Fruit fly (Drosophila melanogaster) whole organism, embryonic: ENCODE results near the gene CG10834.

Experiments
- Atf6 ChIP-seq: fragments of 200-800 bp; sonication (Bioruptor generic); IDR thresholded peaks from 2 replicates; pipeline ENCODE4 v1.3.6; 2022; ENCODE audit warnings: missing biosample characterization, missing genetic modification characterization
- Bgb ChIP-seq: fragments of 200-800 bp; sonication (Bioruptor generic); IDR thresholded peaks from 2 replicates; pipeline ENCODE4 v1.3.6; 2022; ENCODE audit warnings: missing biosample characterization, missing genetic modification characterization; ENCODE audit not compliant: partially characterized antibody
- C15 ChIP-seq: fragments of 200-800 bp; sonication (Bioruptor generic); IDR thresholded peaks from 3 replicates; pipeline ENCODE4 v1.3.6; 2022; ENCODE audit warnings: missing biosample characterization, missing genetic modification characterization
- CG10462 ChIP-seq: fragments of 200-800 bp; sonication (Bioruptor generic); optimal IDR thresholded peaks from 2 replicates; lab custom pipeline; 2016; ENCODE audit warnings: missing biosample characterization, missing genetic modification characterization
- CG12104 ChIP-seq: fragments of 200-800 bp; sonication (Bioruptor generic); optimal IDR thresholded peaks from 3 replicates; lab custom pipeline; 2016; ENCODE audit warnings: missing biosample characterization, missing genetic modification characterization
- CG12659 ChIP-seq: fragments of 200-800 bp; sonication (Bioruptor generic); optimal IDR thresholded peaks from 3 replicates; lab custom pipeline; 2017; ENCODE audit warnings: mild to moderate bottlenecking, missing biosample characterization, missing genetic modification reagents, missing genetic modification characterization
- CG13287 ChIP-seq: fragments of 200-800 bp; sonication (Bioruptor generic); IDR thresholded peaks from 2 replicates; pipeline ENCODE4 v1.3.6; 2022; ENCODE audit warnings: missing biosample characterization, missing genetic modification characterization; ENCODE audit not compliant: partially characterized antibody
- CG13296 ChIP-seq: fragments of 200-800 bp; sonication (Bioruptor generic); optimal IDR thresholded peaks from 3 replicates; lab custom pipeline; 2018; ENCODE audit warnings: missing biosample characterization, mild to moderate bottlenecking, missing genetic modification characterization
- CG15514 ChIP-seq: fragments of 200-800 bp; sonication (Bioruptor generic); optimal IDR thresholded peaks from 3 replicates; lab custom pipeline; 2017; ENCODE audit warnings: missing biosample characterization, missing genetic modification characterization, mild to moderate bottlenecking, moderate library complexity, missing genetic modification reagents
- CG18599 ChIP-seq: fragments of 200-800 bp; sonication (Bioruptor generic); optimal IDR thresholded peaks from 3 replicates; lab custom pipeline; 2017; ENCODE audit warnings: missing biosample characterization, missing genetic modification characterization, mild to moderate bottlenecking, moderate library complexity, missing genetic modification reagents
- CG2678 ChIP-seq: fragments of 200-800 bp; sonication (Bioruptor generic); optimal IDR thresholded peaks from 3 replicates; lab custom pipeline; 2019; ENCODE audit warnings: missing biosample characterization, mild to moderate bottlenecking, missing genetic modification characterization, moderate library complexity
- CG31365 ChIP-seq: fragments of 200-800 bp; sonication (Bioruptor generic); optimal IDR thresholded peaks from 2 replicates; lab custom pipeline; 2018; ENCODE audit warnings: missing biosample characterization, mild to moderate bottlenecking, missing genetic modification characterization
- CG34376 ChIP-seq: fragments of 200-800 bp; sonication (Bioruptor generic); optimal IDR thresholded peaks from 2 replicates; lab custom pipeline; 2018; ENCODE audit warnings: missing biosample characterization, mild to moderate bottlenecking, missing genetic modification characterization
- CG4707 ChIP-seq: fragments of 200-800 bp; sonication (Bioruptor generic); optimal IDR thresholded peaks from 2 replicates; lab custom pipeline; 2018; ENCODE audit warnings: missing biosample characterization, mild to moderate bottlenecking, missing genetic modification characterization, moderate library complexity
- CG8089 ChIP-seq: fragments of 200-800 bp; sonication (Bioruptor generic); optimal IDR thresholded peaks from 3 replicates; lab custom pipeline; 2016; ENCODE audit warnings: missing biosample characterization, missing genetic modification characterization
- CG8388 ChIP-seq: fragments of 200-800 bp; sonication (Bioruptor generic); optimal IDR thresholded peaks from 2 replicates; lab custom pipeline; 2019; ENCODE audit warnings: missing biosample characterization, mild to moderate bottlenecking, missing genetic modification characterization, moderate library complexity
- CG9727 ChIP-seq: fragments of 200-800 bp; sonication (Bioruptor generic); optimal IDR thresholded peaks from 3 replicates; lab custom pipeline; 2017; ENCODE audit warnings: missing biosample characterization, mild to moderate bottlenecking, missing genetic modification characterization
- CTCF ChIP-seq: fragments of 200-800 bp; sonication (Bioruptor generic); optimal IDR thresholded peaks from 2 replicates; lab custom pipeline; 2017; ENCODE audit warnings: missing biosample characterization, mild to moderate bottlenecking, missing genetic modification characterization, moderate library complexity
- Dbx ChIP-seq: fragments of 200-800 bp; sonication (Bioruptor generic); IDR thresholded peaks from 3 replicates; pipeline ENCODE4 v1.3.6; 2022; ENCODE audit warnings: missing biosample characterization, missing genetic modification characterization
- Dfd ChIP-seq, 2 experiments: fragments of >200 bp; optimal IDR thresholded peaks; 2 replicates each; lab custom pipeline; 2017; ENCODE audit warnings: missing biosample characterization in 2 of 2, missing genetic modification characterization in 2 of 2
- Ets65A ChIP-seq: fragments of 200-800 bp; sonication (Bioruptor generic); peaks from one replicate; lab custom pipeline; 2016; ENCODE audit warnings: missing biosample characterization, missing genetic modification characterization
- Fer2 ChIP-seq: fragments of 200-800 bp; sonication (Bioruptor generic); optimal IDR thresholded peaks from 2 replicates; lab custom pipeline; 2018; ENCODE audit warnings: missing biosample characterization, mild to moderate bottlenecking, missing genetic modification characterization, moderate library complexity
- HLH54F ChIP-seq: fragments of 200-800 bp; sonication (Bioruptor generic); optimal IDR thresholded peaks from 3 replicates; lab custom pipeline; 2016; ENCODE audit warnings: missing biosample characterization, missing genetic modification characterization
- Hr51 ChIP-seq, 2 experiments: fragments of 200-800 bp; sonication (Bioruptor generic); optimal IDR thresholded peaks; 2 replicates in 1 of 2; 3 replicates in 1 of 2; lab custom pipeline; 2016 to 2018; ENCODE audit warnings: missing biosample characterization in 2 of 2, missing genetic modification characterization in 2 of 2, mild to moderate bottlenecking in 1 of 2, moderate library complexity in 1 of 2
- Med ChIP-seq: fragments of 200-800 bp; sonication (Bioruptor generic); peaks from one replicate; lab custom pipeline; 2016; ENCODE audit warnings: missing biosample characterization, missing genetic modification characterization, mild to moderate bottlenecking, inconsistent platforms, moderate library complexity
- NFAT ChIP-seq: fragments of 200-800 bp; sonication (Bioruptor generic); IDR thresholded peaks from 2 replicates; pipeline ENCODE4 v1.3.6; 2022; ENCODE audit warnings: missing biosample characterization, missing genetic modification characterization
- Pdp1 ChIP-seq, 2 experiments: fragments of 200-800 bp; sonication (Bioruptor generic); optimal IDR thresholded peaks; 3 replicates each; lab custom pipeline; 2016; ENCODE audit warnings: missing biosample characterization in 2 of 2, missing genetic modification characterization in 2 of 2, mild to moderate bottlenecking in 1 of 2, moderate library complexity in 1 of 2
- Rfx ChIP-seq: fragments of 200-800 bp; sonication (Bioruptor generic); IDR thresholded peaks from 2 replicates; pipeline ENCODE4 v1.3.6; 2022; ENCODE audit warnings: missing biosample characterization, missing genetic modification characterization
- Scr ChIP-seq: fragments of 200-800 bp; sonication (Bioruptor generic); IDR thresholded peaks from 2 replicates; pipeline ENCODE4 v1.3.6; 2022; ENCODE audit warnings: missing biosample characterization, missing genetic modification characterization; ENCODE audit not compliant: partially characterized antibody
- Sin3A ChIP-seq: fragments of >200 bp; optimal IDR thresholded peaks from 2 replicates; lab custom pipeline; 2018
- Stat92E ChIP-seq, 3 experiments: fragments of >200 bp in 2 of 3; fragments of 200-800 bp in 1 of 3; sonication (Bioruptor generic) in 1 of 3; optimal IDR thresholded peaks; 2 replicates each; lab custom pipeline; 2017 to 2019; ENCODE audit warnings: missing biosample characterization in 3 of 3, missing genetic modification characterization in 3 of 3, mild to moderate bottlenecking in 1 of 3, moderate library complexity in 1 of 3
- Trl ChIP-seq, 3 experiments: fragments of >200 bp in 2 of 3; fragments of 200-800 bp in 1 of 3; sonication (Bioruptor generic) in 1 of 3; optimal IDR thresholded peaks; 2 replicates in 1 of 3; 3 replicates in 2 of 3; lab custom pipeline; 2016 to 2017; ENCODE audit warnings: missing biosample characterization in 1 of 3, missing genetic modification characterization in 1 of 3
- Xrp1 ChIP-seq: fragments of 200-800 bp; sonication (Bioruptor generic); IDR thresholded peaks from 2 replicates; pipeline ENCODE4 v1.3.6; 2022; ENCODE audit warnings: missing biosample characterization, missing genetic modification characterization
- YL-1 ChIP-seq: fragments of 200-800 bp; sonication (Bioruptor generic); optimal IDR thresholded peaks from 3 replicates; lab custom pipeline; 2017; ENCODE audit warnings: missing biosample characterization, mild to moderate bottlenecking, missing genetic modification characterization
- abd-A ChIP-seq: fragments of 200-800 bp; sonication (Bioruptor generic); optimal IDR thresholded peaks from 3 replicates; lab custom pipeline; 2019; ENCODE audit warnings: missing biosample characterization, mild to moderate bottlenecking, missing genetic modification characterization, moderate library complexity
- ato ChIP-seq: fragments of 200-800 bp; sonication (Bioruptor generic); IDR thresholded peaks from 2 replicates; pipeline ENCODE4 v1.3.6; 2022; ENCODE audit warnings: missing biosample characterization, missing genetic modification characterization; ENCODE audit not compliant: partially characterized antibody
- bbx ChIP-seq: fragments of 200-800 bp; sonication (Bioruptor generic); IDR thresholded peaks from 2 replicates; pipeline ENCODE4 v1.3.6; 2022; ENCODE audit warnings: missing biosample characterization, missing genetic modification characterization; ENCODE audit not compliant: partially characterized antibody
- cas ChIP-seq: fragments of 200-800 bp; sonication (Bioruptor generic); IDR thresholded peaks from 2 replicates; pipeline ENCODE4 v1.3.6; 2022; ENCODE audit warnings: missing biosample characterization, missing genetic modification characterization
- dysf ChIP-seq: fragments of 200-800 bp; sonication (Bioruptor generic); IDR thresholded peaks from 3 replicates; pipeline ENCODE4 v1.3.6; 2022; ENCODE audit warnings: missing biosample characterization, missing genetic modification characterization
- gsb-n ChIP-seq: fragments of 200-800 bp; sonication (Bioruptor generic); optimal IDR thresholded peaks from 3 replicates; lab custom pipeline; 2018; ENCODE audit warnings: missing biosample characterization, mild to moderate bottlenecking, missing genetic modification characterization
- insv ChIP-seq, 2 experiments: fragments of 200-800 bp; sonication (Bioruptor generic); optimal IDR thresholded peaks; 3 replicates each; lab custom pipeline; 2016 to 2018; ENCODE audit warnings: missing biosample characterization in 2 of 2, missing genetic modification characterization in 2 of 2
- ken ChIP-seq: fragments of 200-800 bp; sonication (Bioruptor generic); IDR thresholded peaks from 3 replicates; pipeline ENCODE4 v1.3.6; 2022; ENCODE audit warnings: missing biosample characterization, missing genetic modification characterization
- lov ChIP-seq, 2 experiments: fragments of 200-800 bp in 1 of 2; fragments of >200 bp in 1 of 2; sonication (Bioruptor generic) in 1 of 2; IDR thresholded peaks in 1 of 2; optimal IDR thresholded peaks in 1 of 2; 2 replicates in 1 of 2; 3 replicates in 1 of 2; pipeline versions ENCODE4 v1.3.6 to Lab custom; 2017 to 2022; ENCODE audit warnings: missing biosample characterization in 1 of 2, missing genetic modification characterization in 1 of 2
- rib ChIP-seq: fragments of 200-800 bp; sonication (Bioruptor generic); IDR thresholded peaks from 2 replicates; pipeline ENCODE4 v1.3.6; 2022; ENCODE audit warnings: missing biosample characterization, missing genetic modification characterization
- tll ChIP-seq, 2 experiments: fragments of 200-800 bp in 1 of 2; fragments of >200 bp in 1 of 2; sonication (Bioruptor generic) in 1 of 2; optimal IDR thresholded peaks; 2 replicates each; lab custom pipeline; 2017 to 2019; ENCODE audit warnings: missing biosample characterization in 2 of 2, missing genetic modification characterization in 2 of 2, mild to moderate bottlenecking in 1 of 2, moderate library complexity in 1 of 2
- vnd ChIP-seq: fragments of 200-800 bp; sonication (Bioruptor generic); IDR thresholded peaks from 3 replicates; pipeline ENCODE4 v1.3.6; 2022; ENCODE audit warnings: missing biosample characterization, missing genetic modification characterization; ENCODE audit not compliant: partially characterized antibody
- vvl ChIP-seq: fragments of 200-800 bp; sonication (Bioruptor generic); IDR thresholded peaks from 2 replicates; pipeline ENCODE4 v1.3.6; 2022; ENCODE audit warnings: missing biosample characterization, missing genetic modification characterization
- zen2 ChIP-seq: fragments of 200-800 bp; sonication (Bioruptor generic); IDR thresholded peaks from 3 replicates; pipeline ENCODE4 v1.3.6; 2022; ENCODE audit warnings: missing biosample characterization, missing genetic modification characterization; ENCODE audit not compliant: partially characterized antibody
- zf30C ChIP-seq: fragments of 200-800 bp; sonication (Bioruptor generic); optimal IDR thresholded peaks from 3 replicates; lab custom pipeline; 2018; ENCODE audit warnings: missing biosample characterization, mild to moderate bottlenecking, missing genetic modification characterization

Gene CG10834

dm6 chr2L:22145269-22145917 is 38.3 kb upstream of the CG10834 start (continued):
- TF ChIP-seq lov (optimal IDR thresholded peaks at IDR 0.05; lab: Kevin White, UChicago) = no peak
- TF ChIP-seq lov (GFP tag; IDR thresholded peaks at IDR 0.05; lab: Robert Waterston, UW) = no peak
- TF ChIP-seq dysf (GFP tag; lab: Robert Waterston, UW) = 0 out of 3 replicates have a peak, but pooled peaks have one; percentile 18
- TF ChIP-seq tll (GFP tag; optimal IDR thresholded peaks at IDR 0.05; lab: Kevin White, UChicago) = no peak
- TF ChIP-seq CG9727 = no peak
- peak; percentile 21 to 29 for TF ChIP-seq Trl (optimal IDR thresholded peaks at IDR 0.05; lab: Kevin White, UChicago)
- no peak for TF ChIP-seq Trl (GFP tag; optimal IDR thresholded peaks at IDR 0.05; lab: Kevin White, UChicago)
- TF ChIP-seq vnd (GFP tag; lab: Robert Waterston, UW) = peak; percentile 71
- TF ChIP-seq YL-1 (GFP tag; lab: Kevin White, UChicago) = no peak
- TF ChIP-seq C15 (GFP tag; lab: Robert Waterston, UW) = no peak
- peak; percentile 48 for TF ChIP-seq Scr
- no peak for TF ChIP-seq CG10462 (GFP tag; lab: Kevin White, UChicago)
- no peak for TF ChIP-seq HLH54F (GFP tag; lab: Kevin White, UChicago)
- no peak for TF ChIP-seq CG4707
- TF ChIP-seq zf30C (GFP tag; lab: Kevin White, UChicago) = no peak
- TF ChIP-seq Dbx = no peak
- 0 out of 2 replicates have a peak, but pooled peaks have one; percentile 11 for TF ChIP-seq Atf6 (GFP tag; lab: Robert Waterston, UW)
- TF ChIP-seq rib (GFP tag; lab: Robert Waterston, UW) = no peak
- TF ChIP-seq zen2 (GFP tag; lab: Robert Waterston, UW) = peak; percentile 55; the same call in 1 of the 3 replicates
- TF ChIP-seq Bgb (GFP tag; lab: Robert Waterston, UW) = 0 out of 2 replicates have a peak, but pooled peaks have one; percentile 13
- TF ChIP-seq abd-A (tag; lab: Kevin White, UChicago) = no peak
- peak; percentile 45 for TF ChIP-seq Med (GFP tag; lab: Kevin White, UChicago)
- TF ChIP-seq Stat92E (GFP tag; optimal IDR thresholded peaks at IDR 0.05; lab: Kevin White, UChicago) = no peak
- TF ChIP-seq Sin3A = no peak
- TF ChIP-seq Xrp1 (GFP tag; lab: Robert Waterston, UW) = 0 out of 2 replicates have a peak, but pooled peaks have one; percentile 20
- no peak for TF ChIP-seq gsb-n (tag; lab: Kevin White, UChicago)
- TF ChIP-seq Pdp1 (GFP tag; optimal IDR thresholded peaks at IDR 0.05; lab: Kevin White, UChicago) = no peak
- peak; percentile 57 for TF ChIP-seq CG8388 (GFP tag; lab: Kevin White, UChicago)
- TF ChIP-seq CG13287 (GFP tag; lab: Robert Waterston, UW) = peak; percentile 40; the same call in 1 of the 2 replicates
- no peak for TF ChIP-seq CG8089
- TF ChIP-seq CG31365 (tag; lab: Kevin White, UChicago) = no peak
- TF ChIP-seq CG15514 (GFP tag; lab: Kevin White, UChicago) = no peak
- TF ChIP-seq Ets65A = peak; percentile 27
- TF ChIP-seq bbx (GFP tag; lab: Robert Waterston, UW) = peak; percentile 38; the same call in 1 of the 2 replicates
- TF ChIP-seq CTCF (GFP tag; lab: Kevin White, UChicago) = no peak
- peak; percentile 34 for TF ChIP-seq CG13296 (GFP tag; lab: Kevin White, UChicago)
- peak; percentile 59 for TF ChIP-seq ato (GFP tag; lab: Robert Waterston, UW)
- no peak for TF ChIP-seq Fer2
- no peak for TF ChIP-seq CG12104 (GFP tag; lab: Kevin White, UChicago)

- TF ChIP-seq NFAT (GFP tag; lab: Robert Waterston, UW) (no peak; the same call in 1 of the 2 replicates), Hr51 (GFP tag; optimal IDR thresholded peaks at IDR 0.05; lab: Kevin White, UChicago) (no peak), insv (GFP tag; optimal IDR thresholded peaks at IDR 0.05; lab: Kevin White, UChicago) (no peak), Dfd (GFP tag; optimal IDR thresholded peaks at IDR 0.05; lab: Kevin White, UChicago) (no peak), ken (no peak), Rfx (GFP tag; lab: Robert Waterston, UW) (no peak), cas (GFP tag; lab: Robert Waterston, UW) (no peak), CG34376 (GFP tag; lab: Kevin White, UChicago) (peak; percentile 41), CG12659 (GFP tag; lab: Kevin White, UChicago) (no peak), vvl (no peak), CG31365 (tag; lab: Kevin White, UChicago) (peak; percentile 64), CG2678 (peak; percentile 78), CG18599 (peak; percentile 70)
Observed at dm6 chr2L:22144127-22144526, 37.0 kb upstream of the CG10834 start.
